Worm (Caenorhabditis elegans) whole organism, L4 larva: ENCODE data around the gene lrpc-1.

ENCODE experiments used
- F26F4.8 ChIP-seq: fragments of 200-800 bp; sonication (Bioruptor generic); conservative IDR thresholded peaks from 2 replicates; pipeline ENCODE4 v1.3.6; 2022; ENCODE audit warnings: missing genetic modification characterization, missing compliant biosample characterization
- F37D6.2 ChIP-seq: sonication (generic microtip); optimal IDR thresholded peaks from 2 replicates; lab custom pipeline; 2016; ENCODE audit warnings: mild to moderate bottlenecking, missing genetic modification characterization, missing compliant biosample characterization
- F44E2.7 ChIP-seq: fragments of 200-800 bp; sonication (Bioruptor generic); IDR thresholded peaks from 2 replicates; pipeline ENCODE4 v2.1.2; 2022; ENCODE audit warnings: missing genetic modification characterization, missing compliant biosample characterization
- T26A8.4 ChIP-seq: fragments of 200-800 bp; sonication (Bioruptor generic); IDR thresholded peaks from 2 replicates; pipeline ENCODE4 v1.3.6; 2022; ENCODE audit warnings: missing genetic modification characterization, missing compliant biosample characterization
- Y105C5A.15 ChIP-seq: fragments of 200-800 bp; sonication (Bioruptor generic); IDR thresholded peaks from 2 replicates; pipeline ENCODE4 v1.3.6; 2022; ENCODE audit warnings: missing genetic modification characterization, missing compliant biosample characterization
- Y48G9A.11 ChIP-seq: fragments of 200-800 bp; sonication (Bioruptor generic); IDR thresholded peaks from 2 replicates; pipeline ENCODE4 v1.3.6; 2022; ENCODE audit warnings: missing genetic modification reagents, missing genetic modification characterization, missing compliant biosample characterization
- ZK546.5 ChIP-seq, 2 experiments: sonication (generic microtip); optimal IDR thresholded peaks; 2 replicates each; lab custom pipeline; 2017; ENCODE audit warnings: missing biosample characterization in 2 of 2, missing genetic modification characterization in 2 of 2
- aha-1 ChIP-seq: fragments of 150-350 bp; peaks from one replicate; lab custom pipeline; 2014; ENCODE audit warnings: missing biosample characterization, missing genetic modification characterization
- aly-2 ChIP-seq: sonication (generic microtip); optimal IDR thresholded peaks from 2 replicates; lab custom pipeline; 2018; ENCODE audit warnings: missing biosample characterization, missing genetic modification characterization
- ceh-62 ChIP-seq: sonication (generic microtip); optimal IDR thresholded peaks from 2 replicates; lab custom pipeline; 2017; ENCODE audit warnings: missing biosample characterization, missing genetic modification characterization
- ces-1 ChIP-seq: fragments of 150-350 bp; sonication (generic microtip); optimal IDR thresholded peaks from 4 replicates; lab custom pipeline; 2014; ENCODE audit warnings: missing biosample characterization, missing genetic modification reagents, missing genetic modification characterization
- daf-12 ChIP-seq: fragments of 150-350 bp; optimal IDR thresholded peaks from 2 replicates; lab custom pipeline; 2014; ENCODE audit warnings: missing biosample characterization, missing genetic modification reagents, missing genetic modification characterization
- daf-16 ChIP-seq, 3 experiments: sonication (generic microtip); optimal IDR thresholded peaks; 2 replicates each; lab custom pipeline; 2016 to 2017; ENCODE audit warnings: missing genetic modification characterization in 3 of 3, missing genetic modification reagents in 3 of 3, mild to moderate bottlenecking in 2 of 3, missing compliant biosample characterization in 2 of 3, missing biosample characterization in 1 of 3, moderate library complexity in 1 of 3
- daf-19 ChIP-seq: fragments of 200-800 bp; sonication (Bioruptor generic); conservative IDR thresholded peaks from 2 replicates; pipeline ENCODE4 v1.3.6; 2022; ENCODE audit warnings: missing genetic modification characterization, missing compliant biosample characterization
- dmd-6 ChIP-seq: fragments of 200-800 bp; sonication (Bioruptor generic); IDR thresholded peaks from 2 replicates; pipeline ENCODE4 v1.3.6; 2022; ENCODE audit warnings: missing genetic modification reagents, missing genetic modification characterization, missing compliant biosample characterization
- dmd-8 ChIP-seq: fragments of 200-800 bp; sonication (Bioruptor generic); IDR thresholded peaks from 2 replicates; pipeline ENCODE4 v1.3.6; 2022; ENCODE audit warnings: missing genetic modification characterization, missing compliant biosample characterization
- dpl-1 ChIP-seq: fragments of 150-350 bp; optimal IDR thresholded peaks from 2 replicates; lab custom pipeline; 2014; ENCODE audit warnings: missing biosample characterization, missing genetic modification reagents, missing genetic modification characterization
- duxl-1 ChIP-seq: sonication (generic microtip); optimal IDR thresholded peaks from 2 replicates; lab custom pipeline; 2016; ENCODE audit warnings: mild to moderate bottlenecking, missing genetic modification characterization, moderate library complexity, missing compliant biosample characterization; ENCODE audit not compliant: poor library complexity
- dve-1 ChIP-seq: sonication (generic microtip); optimal IDR thresholded peaks from 2 replicates; lab custom pipeline; 2017; ENCODE audit warnings: antibody characterized with exemption, mild to moderate bottlenecking, missing genetic modification characterization, missing compliant biosample characterization; ENCODE audit not compliant: insufficient read depth
- egl-43 ChIP-seq: fragments of 200-800 bp; sonication (Bioruptor generic); IDR thresholded peaks from 2 replicates; pipeline ENCODE4 v1.3.6; 2022; ENCODE audit warnings: missing genetic modification reagents, missing genetic modification characterization, missing compliant biosample characterization
- fkh-10 ChIP-seq: fragments of 150-350 bp; optimal IDR thresholded peaks from 2 replicates; lab custom pipeline; 2014; ENCODE audit warnings: missing biosample characterization, missing genetic modification reagents, missing genetic modification characterization
- hlh-30 ChIP-seq: sonication (generic microtip); optimal IDR thresholded peaks from 2 replicates; lab custom pipeline; 2017; ENCODE audit warnings: antibody characterized with exemption, mild to moderate bottlenecking, missing genetic modification characterization, missing compliant biosample characterization; ENCODE audit not compliant: insufficient read depth
- lim-7 ChIP-seq: fragments of 200-800 bp; sonication (Bioruptor generic); IDR thresholded peaks from 2 replicates; pipeline ENCODE4 v1.3.6; 2022; ENCODE audit warnings: missing genetic modification characterization, missing compliant biosample characterization
- lin-38 ChIP-seq: fragments of 200-800 bp; sonication (Bioruptor generic); IDR thresholded peaks from 2 replicates; pipeline ENCODE4 v1.3.6; 2022; ENCODE audit warnings: missing genetic modification reagents, missing genetic modification characterization, missing compliant biosample characterization
- lir-3 ChIP-seq: sonication (generic microtip); optimal IDR thresholded peaks from 2 replicates; lab custom pipeline; 2016; ENCODE audit warnings: mild to moderate bottlenecking, missing genetic modification characterization, missing compliant biosample characterization
- lsy-2 ChIP-seq, 2 experiments: fragments of 150-350 bp in 1 of 2; sonication (generic microtip) in 1 of 2; optimal IDR thresholded peaks; 2 replicates each; lab custom pipeline; 2014 to 2017; ENCODE audit warnings: missing biosample characterization in 2 of 2, missing genetic modification characterization in 2 of 2
- madf-9 ChIP-seq: fragments of 200-800 bp; sonication (Bioruptor generic); conservative IDR thresholded peaks from 2 replicates; pipeline ENCODE4 v1.3.6; 2022; ENCODE audit warnings: missing genetic modification reagents, missing genetic modification characterization, missing compliant biosample characterization
- mdl-1 ChIP-seq, 2 experiments: fragments of 150-350 bp in 1 of 2; sonication (generic microtip) in 1 of 2; optimal IDR thresholded peaks; 2 replicates each; lab custom pipeline; 2014 to 2017; ENCODE audit warnings: missing biosample characterization in 2 of 2, missing genetic modification characterization in 2 of 2
- mdt-29 ChIP-seq: fragments of 200-800 bp; sonication (Bioruptor generic); IDR thresholded peaks from 2 replicates; pipeline ENCODE4 v1.3.6; 2022; ENCODE audit warnings: missing genetic modification reagents, missing genetic modification characterization, missing compliant biosample characterization
- nhr-11 ChIP-seq: fragments of 150-350 bp; optimal IDR thresholded peaks from 2 replicates; lab custom pipeline; 2014; ENCODE audit warnings: missing biosample characterization, missing genetic modification characterization
- nhr-237 ChIP-seq: sonication (generic microtip); optimal IDR thresholded peaks from 2 replicates; lab custom pipeline; 2017; ENCODE audit warnings: missing biosample characterization, missing genetic modification characterization
- nhr-28 ChIP-seq: fragments of 150-350 bp; optimal IDR thresholded peaks from 2 replicates; lab custom pipeline; 2014; ENCODE audit warnings: missing biosample characterization, missing genetic modification characterization
- nhr-41 ChIP-seq: fragments of 200-800 bp; sonication (Bioruptor generic); IDR thresholded peaks from 2 replicates; pipeline ENCODE4 v1.3.6; 2022; ENCODE audit warnings: missing genetic modification reagents, missing genetic modification characterization, missing compliant biosample characterization
- nhr-48 ChIP-seq: sonication (generic microtip); optimal IDR thresholded peaks from 2 replicates; lab custom pipeline; 2016; ENCODE audit warnings: mild to moderate bottlenecking, missing genetic modification characterization, missing compliant biosample characterization
- nhr-6 ChIP-seq: fragments of 150-350 bp; optimal IDR thresholded peaks from 2 replicates; lab custom pipeline; 2014; ENCODE audit warnings: missing biosample characterization, missing genetic modification characterization
- pha-4 ChIP-seq, 2 experiments: fragments of 150-350 bp in 1 of 2; fragments of 200-800 bp in 1 of 2; sonication (Bioruptor generic) in 1 of 2; IDR thresholded peaks in 1 of 2; optimal IDR thresholded peaks in 1 of 2; 2 replicates each; pipeline versions ENCODE4 v1.3.6 to Lab custom; 2014 to 2022; ENCODE audit warnings: missing genetic modification characterization in 2 of 2, missing genetic modification reagents in 2 of 2, missing biosample characterization in 1 of 2, missing compliant biosample characterization in 1 of 2
- pqm-1 ChIP-seq: sonication (generic microtip); optimal IDR thresholded peaks from 2 replicates; lab custom pipeline; 2017; ENCODE audit warnings: missing biosample characterization, missing genetic modification characterization
- sdz-12 ChIP-seq: fragments of 200-800 bp; sonication (Bioruptor generic); optimal IDR thresholded peaks from 2 replicates; lab custom pipeline; 2018; ENCODE audit warnings: mild to moderate bottlenecking, missing genetic modification characterization, missing compliant biosample characterization
- set-16 ChIP-seq: fragments of 200-800 bp; sonication (Bioruptor generic); IDR thresholded peaks from 2 replicates; pipeline ENCODE4 v1.3.6; 2022; ENCODE audit warnings: missing genetic modification reagents, missing genetic modification characterization, missing compliant biosample characterization
- snpc-1.2 ChIP-seq: fragments of 200-800 bp; sonication (Bioruptor generic); IDR thresholded peaks from 2 replicates; pipeline ENCODE4 v1.3.6; 2022; ENCODE audit warnings: missing genetic modification reagents, missing genetic modification characterization, missing compliant biosample characterization
- spr-1 ChIP-seq: sonication (generic microtip); optimal IDR thresholded peaks from 2 replicates; lab custom pipeline; 2016; ENCODE audit warnings: mild to moderate bottlenecking, missing genetic modification characterization, missing compliant biosample characterization
- spr-3 ChIP-seq: fragments of 200-800 bp; sonication (Bioruptor generic); optimal IDR thresholded peaks from 2 replicates; lab custom pipeline; 2018; ENCODE audit warnings: mild to moderate bottlenecking, missing genetic modification characterization, missing compliant biosample characterization
- tag-97 ChIP-seq: fragments of 200-800 bp; sonication (Bioruptor generic); IDR thresholded peaks from 2 replicates; pipeline ENCODE4 v1.3.6; 2022; ENCODE audit warnings: missing genetic modification characterization, missing compliant biosample characterization
- tra-1 ChIP-seq: fragments of 200-800 bp; sonication (Bioruptor generic); IDR thresholded peaks from 2 replicates; pipeline ENCODE4 v1.3.6; 2022; ENCODE audit warnings: missing genetic modification reagents, missing genetic modification characterization, missing compliant biosample characterization
- unc-130 ChIP-seq: sonication (generic microtip); optimal IDR thresholded peaks from 2 replicates; lab custom pipeline; 2016; ENCODE audit warnings: missing genetic modification reagents, missing genetic modification characterization, missing compliant biosample characterization
- unc-62 ChIP-seq, 3 experiments: fragments of 150-350 bp in 1 of 3; sonication (generic microtip); optimal IDR thresholded peaks in 2 of 3; peaks in 1 of 3; 1 replicate in 1 of 3; 2 replicates in 2 of 3; lab custom pipeline; 2014 to 2017; ENCODE audit warnings: missing biosample characterization in 3 of 3, missing genetic modification characterization in 3 of 3, missing genetic modification reagents in 3 of 3, missing genotype in 1 of 3
- zfp-3 ChIP-seq: fragments of 200-800 bp; sonication (Bioruptor generic); conservative IDR thresholded peaks from 2 replicates; pipeline ENCODE4 v1.3.6; 2022; ENCODE audit warnings: missing genetic modification reagents, missing genetic modification characterization, missing compliant biosample characterization
- zip-2 ChIP-seq: fragments of 150-350 bp; optimal IDR thresholded peaks from 2 replicates; lab custom pipeline; 2014; ENCODE audit warnings: missing biosample characterization, missing genetic modification characterization
- ztf-7 ChIP-seq: fragments of 150-350 bp; optimal IDR thresholded peaks from 2 replicates; lab custom pipeline; 2014; ENCODE audit warnings: missing biosample characterization, missing genetic modification characterization

Gene lrpc-1

ce11 chrV:5592323-5592722, 20.7 kb downstream of the lrpc-1 start, which contains the start of gene vps-37 (continued):
- TF ChIP-seq F44E2.7 (GFP tag; lab: Robert Waterston, UW) (no peak), lin-38 (peak; percentile 78), pqm-1 (tag; lab: Kevin White, UChicago) (no peak), lir-3 (no peak), aha-1 (tag; lab: Kevin White, UChicago) (peak; percentile 63), nhr-28 (peak; percentile 46), mdt-29 (no peak), hlh-30 (peak; percentile 52), mdl-1 (tag; optimal IDR thresholded peaks at IDR 0.05; lab: Kevin White, UChicago) (peak in 1 of 2 experiments; percentile 23), T26A8.4 (GFP tag; lab: Robert Waterston, UW) (peak; percentile 36), nhr-6 (peak; percentile 54), lsy-2 (tag; optimal IDR thresholded peaks at IDR 0.05; lab: Kevin White, UChicago) (peak in 1 of 2 experiments; percentile 92), ztf-7 (tag; lab: Kevin White, UChicago) (peak; percentile 68), daf-12 (no peak), ZK546.5 (tag; optimal IDR thresholded peaks at IDR 0.05; lab: Kevin White, UChicago) (no peak), ces-1 (no peak), nhr-48 (tag; lab: Kevin White, UChicago) (peak; percentile 17), set-16 (GFP tag; lab: Robert Waterston, UW) (no peak), zfp-3 (no peak), dpl-1 (GFP tag; lab: Kevin White, UChicago) (peak; percentile 85), dmd-6 (GFP tag; lab: Robert Waterston, UW) (peak; percentile 20; the same call in 1 of the 2 replicates), sdz-12 (GFP tag; lab: Kevin White, UChicago) (no peak), Y105C5A.15 (GFP tag; lab: Robert Waterston, UW) (no peak), ceh-62 (tag; lab: Kevin White, UChicago) (no peak), lim-7 (GFP tag; lab: Robert Waterston, UW) (no peak)

ce11 chrV:5591887-5592286, 21.1 kb downstream of the lrpc-1 start:
- peak; percentile 51 for TF ChIP-seq duxl-1 (tag; lab: Kevin White, UChicago)
- no peak for TF ChIP-seq T26A8.4 (GFP tag; lab: Robert Waterston, UW)
- TF ChIP-seq nhr-48 (tag; lab: Kevin White, UChicago) = no peak
- TF ChIP-seq tra-1 (GFP tag; lab: Robert Waterston, UW) = peak; percentile 47; the same call in 1 of the 2 replicates
- peak; percentile 83; the same call in 1 of the 2 replicates for TF ChIP-seq pha-4 (GFP tag; IDR thresholded peaks at IDR 0.05; lab: Robert Waterston, UW)
- TF ChIP-seq pha-4 (tag; optimal IDR thresholded peaks at IDR 0.05; lab: Kevin White, UChicago) = no peak
- TF ChIP-seq F37D6.2 (tag; lab: Kevin White, UChicago) = no peak
- 0 out of 2 replicates have a peak, but pooled peaks have one; percentile 37 for TF ChIP-seq nhr-41 (GFP tag; lab: Robert Waterston, UW)
- TF ChIP-seq F26F4.8 (GFP tag; lab: Robert Waterston, UW) = peak; percentile 76
- peak; percentile 33 for TF ChIP-seq unc-130 (GFP tag; lab: Kevin White, UChicago)
- peak; percentile 86 for TF ChIP-seq dmd-8 (GFP tag; lab: Robert Waterston, UW)
- peak in 1 of 2 experiments; percentile 27 for TF ChIP-seq daf-16 (GFP tag; optimal IDR thresholded peaks at IDR 0.05; lab: Kevin White, UChicago)
- TF ChIP-seq daf-16 (tag; optimal IDR thresholded peaks at IDR 0.05; lab: Kevin White, UChicago) = no peak
- peak; percentile 2 for TF ChIP-seq spr-3 (GFP tag; lab: Kevin White, UChicago)
- TF ChIP-seq madf-9 = 0 out of 2 replicates have a peak, but pooled peaks have one; percentile 21
- TF ChIP-seq dmd-6 (GFP tag; lab: Robert Waterston, UW) = no peak
- TF ChIP-seq aly-2 = no peak
- no peak for TF ChIP-seq tag-97 (GFP tag; lab: Robert Waterston, UW)
- no peak for TF ChIP-seq spr-1 (tag; lab: Kevin White, UChicago)
- peak; percentile 78 for TF ChIP-seq Y48G9A.11 (GFP tag; lab: Robert Waterston, UW)
- no peak for TF ChIP-seq unc-62 (GFP tag; optimal IDR thresholded peaks at IDR 0.05 in 1 of 2; lab: Kevin White, UChicago)
- TF ChIP-seq unc-62 (tag; optimal IDR thresholded peaks at IDR 0.05; lab: Kevin White, UChicago) = no peak
- peak; percentile 87 for TF ChIP-seq snpc-1.2 (GFP tag; lab: Robert Waterston, UW)
- TF ChIP-seq nhr-11 (tag; lab: Kevin White, UChicago) = no peak
- TF ChIP-seq nhr-6 = no peak
- TF ChIP-seq daf-12 = no peak
- TF ChIP-seq fkh-10 (GFP tag; lab: Kevin White, UChicago) = no peak
- TF ChIP-seq daf-19 (GFP tag; lab: Robert Waterston, UW) = peak; percentile 88
- no peak for TF ChIP-seq nhr-237
- TF ChIP-seq egl-43 = peak; percentile 69; the same call in 1 of the 2 replicates
- no peak for TF ChIP-seq dve-1 (tag; lab: Kevin White, UChicago)
- no peak for TF ChIP-seq zip-2 (tag; lab: Kevin White, UChicago)
